Worm (Caenorhabditis elegans) whole organism, young adult: Measurements from ENCODE around the gene T05A8.7.

ENCODE experiments used
- C06A6.2 ChIP-seq: fragments of 200-800 bp; sonication (Bioruptor generic); conservative IDR thresholded peaks from 2 replicates; pipeline ENCODE4 v1.3.6; 2022; ENCODE audit warnings: missing genetic modification characterization, missing compliant biosample characterization
- D2030.7 ChIP-seq: fragments of 200-800 bp; sonication (Bioruptor generic); IDR thresholded peaks from 2 replicates; pipeline ENCODE4 v1.3.6; 2022; ENCODE audit warnings: missing genetic modification reagents, missing genetic modification characterization, missing compliant biosample characterization
- F49E8.2 ChIP-seq: sonication (generic microtip); optimal IDR thresholded peaks from 3 replicates; lab custom pipeline; 2017; ENCODE audit warnings: missing genetic modification characterization, mild to moderate bottlenecking, missing compliant biosample characterization, antibody characterized with exemption, moderate library complexity; ENCODE audit not compliant: insufficient read depth
- F57A8.1 ChIP-seq: fragments of 200-800 bp; sonication (Bioruptor generic); optimal IDR thresholded peaks from 2 replicates; lab custom pipeline; 2018; ENCODE audit warnings: mild to moderate bottlenecking, missing genetic modification characterization, moderate library complexity, missing compliant biosample characterization
- K12H6.12 ChIP-seq: fragments of 200-800 bp; sonication (Bioruptor generic); optimal IDR thresholded peaks from 2 replicates; lab custom pipeline; 2018; ENCODE audit warnings: mild to moderate bottlenecking, missing genetic modification characterization, missing compliant biosample characterization
- Y53F4B.3 ChIP-seq: fragments of 200-800 bp; sonication (Bioruptor generic); IDR thresholded peaks from 2 replicates; pipeline ENCODE4 v1.3.6; 2022; ENCODE audit warnings: missing genetic modification reagents, missing genetic modification characterization, missing compliant biosample characterization
- cebp-1 ChIP-seq, 2 experiments: fragments of 200-800 bp in 1 of 2; sonication (Bioruptor generic) in 1 of 2; sonication (generic microtip) in 1 of 2; IDR thresholded peaks in 1 of 2; optimal IDR thresholded peaks in 1 of 2; 2 replicates each; pipeline versions ENCODE4 v1.3.6 to Lab custom; 2017 to 2022; ENCODE audit warnings: missing compliant biosample characterization in 2 of 2, missing genetic modification characterization in 2 of 2, mild to moderate bottlenecking in 1 of 2, missing genetic modification reagents in 1 of 2, moderate library complexity in 1 of 2
- ceh-100 ChIP-seq: fragments of 200-800 bp; sonication (Bioruptor generic); IDR thresholded peaks from 2 replicates; pipeline ENCODE4 v1.3.6; 2022; ENCODE audit warnings: missing genetic modification reagents, missing genetic modification characterization, missing compliant biosample characterization
- ceh-79 ChIP-seq: sonication (generic microtip); optimal IDR thresholded peaks from 2 replicates; lab custom pipeline; 2017; ENCODE audit warnings: mild to moderate bottlenecking, missing genetic modification characterization, missing compliant biosample characterization
- die-1 ChIP-seq: sonication (generic microtip); optimal IDR thresholded peaks from 2 replicates; lab custom pipeline; 2016; ENCODE audit warnings: missing genotype, mild to moderate bottlenecking, missing genetic modification characterization, missing compliant biosample characterization
- dox-1 ChIP-seq: fragments of 200-800 bp; sonication (Bioruptor generic); IDR thresholded peaks from 2 replicates; pipeline ENCODE4 v1.3.6; 2022; ENCODE audit warnings: missing genetic modification reagents, missing genetic modification characterization, missing compliant biosample characterization
- dpff-1 ChIP-seq: sonication (generic microtip); optimal IDR thresholded peaks from 2 replicates; lab custom pipeline; 2017; ENCODE audit warnings: mild to moderate bottlenecking, missing genetic modification characterization, missing compliant biosample characterization
- dpl-1 ChIP-seq: fragments of 150-350 bp; optimal IDR thresholded peaks from 2 replicates; lab custom pipeline; 2014; ENCODE audit warnings: missing biosample characterization, missing genetic modification reagents, missing genetic modification characterization
- egl-18 ChIP-seq: fragments of 200-800 bp; sonication (Bioruptor generic); IDR thresholded peaks from 2 replicates; pipeline ENCODE4 v1.3.6; 2022; ENCODE audit warnings: missing genetic modification reagents, missing genetic modification characterization, missing compliant biosample characterization
- egrh-3 ChIP-seq: fragments of 200-800 bp; sonication (Bioruptor generic); IDR thresholded peaks from 2 replicates; pipeline ENCODE4 v1.3.6; 2022; ENCODE audit warnings: missing genetic modification reagents, missing genetic modification characterization, missing compliant biosample characterization
- ets-4 ChIP-seq: fragments of 200-800 bp; sonication (Bioruptor generic); optimal IDR thresholded peaks from 2 replicates; lab custom pipeline; 2018; ENCODE audit warnings: mild to moderate bottlenecking, missing genetic modification characterization, missing compliant biosample characterization
- gei-17 ChIP-seq: fragments of 200-800 bp; sonication (Bioruptor generic); optimal IDR thresholded peaks from 2 replicates; lab custom pipeline; 2018; ENCODE audit warnings: mild to moderate bottlenecking, missing genetic modification characterization, missing compliant biosample characterization
- hmg-1.2 ChIP-seq: fragments of 200-800 bp; sonication (Bioruptor generic); IDR thresholded peaks from 2 replicates; pipeline ENCODE4 v1.3.6; 2022; ENCODE audit warnings: missing genetic modification reagents, missing genetic modification characterization, missing compliant biosample characterization
- hrde-1 ChIP-seq: sonication (generic microtip); optimal IDR thresholded peaks from 2 replicates; lab custom pipeline; 2016; ENCODE audit warnings: missing genetic modification characterization, mild to moderate bottlenecking, missing compliant biosample characterization, moderate library complexity, missing genotype, missing genetic modification reagents, borderline replicate concordance
- lag-1 ChIP-seq: fragments of 200-800 bp; sonication (Bioruptor generic); IDR thresholded peaks from 2 replicates; pipeline ENCODE4 v1.3.6; 2022; ENCODE audit warnings: missing genetic modification reagents, missing genetic modification characterization, missing compliant biosample characterization
- let-607 ChIP-seq, 2 experiments: fragments of 200-800 bp in 1 of 2; sonication (Bioruptor generic) in 1 of 2; sonication (generic microtip) in 1 of 2; optimal IDR thresholded peaks; 2 replicates each; lab custom pipeline; 2016 to 2018; ENCODE audit warnings: mild to moderate bottlenecking in 2 of 2, missing compliant biosample characterization in 2 of 2, missing genetic modification characterization in 2 of 2, moderate library complexity in 2 of 2, missing genotype in 1 of 2
- lin-40 ChIP-seq: sonication (generic microtip); optimal IDR thresholded peaks from 2 replicates; lab custom pipeline; 2016; ENCODE audit warnings: missing genetic modification characterization, mild to moderate bottlenecking, missing compliant biosample characterization, missing genotype, missing genetic modification reagents
- lin-54 ChIP-seq: fragments of 200-800 bp; sonication (Bioruptor generic); optimal IDR thresholded peaks from 2 replicates; lab custom pipeline; 2018; ENCODE audit warnings: mild to moderate bottlenecking, missing genetic modification characterization, missing compliant biosample characterization
- lsl-1 ChIP-seq: fragments of 200-800 bp; sonication (Bioruptor generic); optimal IDR thresholded peaks from 2 replicates; lab custom pipeline; 2018; ENCODE audit warnings: mild to moderate bottlenecking, missing genetic modification characterization, moderate library complexity, missing compliant biosample characterization
- madf-6 ChIP-seq: fragments of 200-800 bp; sonication (Bioruptor generic); IDR thresholded peaks from 2 replicates; pipeline ENCODE4 v1.3.6; 2022; ENCODE audit warnings: missing genetic modification reagents, missing genetic modification characterization, missing compliant biosample characterization
- mcd-1 ChIP-seq: fragments of 200-800 bp; sonication (Bioruptor generic); IDR thresholded peaks from 2 replicates; pipeline ENCODE4 v1.3.6; 2022; ENCODE audit warnings: missing genetic modification reagents, missing genetic modification characterization, missing compliant biosample characterization
- nhr-179 ChIP-seq: sonication (generic microtip); optimal IDR thresholded peaks from 2 replicates; lab custom pipeline; 2016; ENCODE audit warnings: mild to moderate bottlenecking, missing genetic modification characterization, missing compliant biosample characterization
- nhr-80 ChIP-seq: sonication (generic microtip); optimal IDR thresholded peaks from 2 replicates; lab custom pipeline; 2016; ENCODE audit warnings: missing genetic modification characterization, missing compliant biosample characterization
- nhr-90 ChIP-seq: sonication (generic microtip); optimal IDR thresholded peaks from 2 replicates; lab custom pipeline; 2016; ENCODE audit warnings: missing genotype, mild to moderate bottlenecking, missing genetic modification characterization, missing compliant biosample characterization
- pbrm-1 ChIP-seq: fragments of 200-800 bp; sonication (Bioruptor generic); IDR thresholded peaks from 2 replicates; pipeline ENCODE4 v1.3.6; 2022; ENCODE audit warnings: missing genetic modification reagents, missing genetic modification characterization, missing compliant biosample characterization
- rec-8 ChIP-seq, 2 experiments: sonication (generic microtip); optimal IDR thresholded peaks; 2 replicates each; lab custom pipeline; 2016; ENCODE audit warnings: mild to moderate bottlenecking in 2 of 2, missing genetic modification characterization in 2 of 2, missing genetic modification reagents in 2 of 2, missing genotype in 2 of 2, missing biosample characterization in 1 of 2, missing compliant biosample characterization in 1 of 2, moderate library complexity in 1 of 2
- tbp1 ChIP-seq: fragments of 200-800 bp; sonication (Bioruptor generic); optimal IDR thresholded peaks from 2 replicates; lab custom pipeline; 2018; ENCODE audit warnings: mild to moderate bottlenecking, missing genetic modification characterization, missing compliant biosample characterization
- tlf-1 ChIP-seq: fragments of 200-800 bp; sonication (Bioruptor generic); optimal IDR thresholded peaks from 2 replicates; lab custom pipeline; 2018; ENCODE audit warnings: mild to moderate bottlenecking, missing genetic modification characterization, missing compliant biosample characterization
- unc-130 ChIP-seq: sonication (generic microtip); optimal IDR thresholded peaks from 2 replicates; lab custom pipeline; 2016; ENCODE audit warnings: missing genetic modification reagents, missing genetic modification characterization, missing compliant biosample characterization
- zfh-2 ChIP-seq: fragments of 200-800 bp; sonication (Bioruptor generic); conservative IDR thresholded peaks from 2 replicates; pipeline ENCODE4 v1.3.6; 2022; ENCODE audit warnings: missing genetic modification reagents, missing genetic modification characterization, missing compliant biosample characterization

T05A8.7 gene

DNA sequence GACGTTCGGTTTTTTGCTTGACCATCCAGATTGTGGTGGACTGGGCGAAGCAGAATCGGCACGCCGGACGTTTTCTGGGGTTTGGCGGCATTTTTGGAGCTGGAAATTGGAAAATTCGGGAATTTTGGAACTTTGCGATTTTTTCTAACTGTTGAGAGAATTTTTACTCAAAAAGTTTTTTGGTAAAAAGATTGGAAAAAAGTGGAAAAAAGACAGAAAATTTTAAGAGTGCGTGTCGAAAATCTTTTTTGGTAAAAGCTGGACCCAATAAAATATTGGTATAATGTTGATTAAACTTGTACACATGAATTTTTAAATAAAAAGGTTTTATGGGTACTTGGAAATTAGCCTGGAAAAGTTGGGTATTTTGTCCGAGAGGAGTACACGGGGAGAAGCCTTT, at the start of gene T05A8.7:
TSS of gene T05A8.7 (minus strand) at position 101 of the 400 bp plus-strand sequence.
- no peak for TF ChIP-seq lin-40 (tag; lab: Kevin White, UChicago)
- TF ChIP-seq D2030.7 (GFP tag; lab: Robert Waterston, UW) = no peak
- no peak for TF ChIP-seq die-1 (tag; lab: Kevin White, UChicago)
- no peak for TF ChIP-seq ets-4
- TF ChIP-seq dox-1 = no peak
- no peak for TF ChIP-seq rec-8 (tag; optimal IDR thresholded peaks at IDR 0.05; lab: Kevin White, UChicago)
- TF ChIP-seq nhr-90 (tag; lab: Kevin White, UChicago) = no peak
- TF ChIP-seq pbrm-1 (GFP tag; lab: Robert Waterston, UW) = no peak
- TF ChIP-seq C06A6.2 (GFP tag; lab: Robert Waterston, UW) = no peak

DNA sequence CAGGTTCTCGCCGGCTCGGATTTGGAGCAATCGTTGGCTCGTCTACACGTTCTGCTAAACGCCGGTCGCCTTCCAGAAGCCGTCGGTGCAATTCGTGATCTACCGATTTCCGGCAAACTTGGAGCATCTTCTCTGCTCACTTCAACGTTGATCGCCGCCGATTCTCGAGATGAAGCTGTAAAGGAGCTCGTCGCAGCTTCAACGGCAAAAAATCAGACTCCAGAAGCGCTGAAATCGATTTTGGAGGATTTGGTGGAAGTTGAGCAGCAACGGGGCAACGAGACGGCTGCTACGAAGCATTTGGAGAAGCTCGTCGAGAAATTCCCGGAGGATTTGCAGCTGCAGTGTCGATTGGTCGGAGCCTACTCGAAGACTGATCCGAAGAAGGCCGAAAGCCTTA, 49.5 kb upstream of the T05A8.7 start:
- TF ChIP-seq tlf-1 (GFP tag; lab: Kevin White, UChicago) (no peak), zfh-2 (GFP tag; lab: Robert Waterston, UW) (peak; percentile 73)

DNA sequence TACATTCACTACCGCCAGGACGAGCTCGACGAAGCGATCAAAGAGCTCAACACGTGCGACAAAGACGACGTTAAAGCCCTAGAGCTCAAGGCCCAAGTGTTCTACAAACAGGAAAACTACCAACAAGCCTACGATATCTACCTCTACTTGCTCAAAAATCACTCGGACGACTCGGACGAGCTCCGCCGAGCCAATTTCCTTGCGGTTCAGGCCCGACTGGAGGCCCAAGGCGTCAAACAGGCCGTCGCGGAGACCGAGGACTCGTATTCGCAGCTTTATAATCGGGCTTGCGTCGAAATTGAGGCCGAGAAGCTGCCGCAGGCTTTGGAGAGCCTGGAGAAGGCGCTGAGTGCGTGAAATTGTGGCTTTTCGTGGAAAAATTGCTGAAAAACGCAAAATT, 45.7 kb upstream of the T05A8.7 start:
- TF ChIP-seq tlf-1 (GFP tag; lab: Kevin White, UChicago) (no peak), nhr-179 (no peak), ceh-100 (GFP tag; lab: Robert Waterston, UW) (no peak), madf-6 (GFP tag; lab: Robert Waterston, UW) (peak; percentile 26; the same call in 1 of the 2 replicates), unc-130 (GFP tag; lab: Kevin White, UChicago) (no peak), Y53F4B.3 (GFP tag; lab: Robert Waterston, UW) (no peak), gei-17 (GFP tag; lab: Kevin White, UChicago) (no peak), zfh-2 (GFP tag; lab: Robert Waterston, UW) (peak; percentile 66; the same call in 1 of the 2 replicates), hrde-1 (tag; lab: Kevin White, UChicago) (no peak), mcd-1 (GFP tag; lab: Robert Waterston, UW) (no peak), F49E8.2 (no peak), dpff-1 (no peak), egrh-3 (GFP tag; lab: Robert Waterston, UW) (peak; percentile 25; the same call in 1 of the 2 replicates), ceh-79 (tag; lab: Kevin White, UChicago) (no peak), egl-18 (GFP tag; lab: Robert Waterston, UW) (no peak), K12H6.12 (tag; lab: Kevin White, UChicago) (no peak)
- TF ChIP-seq, all 124 proteins: peak for 3

DNA sequence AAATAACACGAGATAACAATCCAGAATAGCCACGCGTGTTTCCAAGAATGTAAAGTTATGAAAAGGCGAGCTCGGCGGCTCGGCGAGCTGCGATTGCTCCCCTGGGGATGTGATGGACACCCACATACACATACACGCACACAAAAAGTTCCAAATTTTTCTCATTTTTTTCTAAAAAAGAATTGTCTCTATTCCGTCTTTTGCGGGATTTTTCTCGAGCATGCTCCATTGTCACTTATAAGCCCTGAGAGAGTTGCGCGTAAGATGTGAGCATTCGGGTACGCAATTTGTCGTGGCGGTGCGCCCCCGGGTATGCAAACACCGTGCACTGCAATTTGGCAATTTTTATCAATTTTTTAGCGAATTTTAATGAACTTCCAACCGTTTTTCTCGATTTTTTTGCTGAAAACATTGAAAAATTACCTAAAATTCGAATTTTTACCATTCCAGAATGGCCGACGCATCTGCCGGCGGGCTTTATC, 44.9 kb upstream of the T05A8.7 start, which contains the start of the genes F08D12.12 and srpa-72:
TSS of gene F08D12.12 (minus strand) at position 51 of the 482 bp plus-strand sequence.
TSS of gene srpa-72 (plus strand) at position 451 of the 482 bp plus-strand sequence.
- peak; percentile 54 for TF ChIP-seq mcd-1 (GFP tag; lab: Robert Waterston, UW)
- TF ChIP-seq lag-1 (GFP tag; lab: Robert Waterston, UW) = no peak
- peak; percentile 36 for TF ChIP-seq lin-54 (GFP tag; lab: Kevin White, UChicago)
- TF ChIP-seq lsl-1 (GFP tag; lab: Kevin White, UChicago) = peak; percentile 6
- TF ChIP-seq dpl-1 (GFP tag; lab: Kevin White, UChicago) = no peak
- no peak for TF ChIP-seq dpff-1
- TF ChIP-seq tbp1 (GFP tag; lab: Kevin White, UChicago) = peak; percentile 30
- TF ChIP-seq nhr-80 = no peak
- TF ChIP-seq let-607 (tag; optimal IDR thresholded peaks at IDR 0.05; lab: Kevin White, UChicago) = peak; percentile 5 to 53
- no peak for TF ChIP-seq cebp-1 (GFP tag; IDR thresholded peaks at IDR 0.05; lab: Robert Waterston, UW)
- TF ChIP-seq cebp-1 (tag; optimal IDR thresholded peaks at IDR 0.05; lab: Kevin White, UChicago) = peak; percentile 16
- TF ChIP-seq hmg-1.2 (GFP tag; lab: Robert Waterston, UW) = peak; percentile 34; the same call in 1 of the 2 replicates
- no peak for TF ChIP-seq F57A8.1 (GFP tag; lab: Kevin White, UChicago)
